Worm (Caenorhabditis elegans) whole organism, L1 larva: ENCODE measurements around the gene C29F9.2.

ENCODE experiments used
- ceh-82 ChIP-seq, 3 experiments: fragments of 150-350 bp in 1 of 3; sonication (generic microtip) in 2 of 3; optimal IDR thresholded peaks; 2 replicates each; lab custom pipeline; 2014 to 2017; ENCODE audit warnings: missing biosample characterization in 3 of 3, missing genetic modification characterization in 3 of 3
- egl-27 ChIP-seq, 2 experiments: fragments of 150-350 bp in 1 of 2; sonication (generic microtip); optimal IDR thresholded peaks; 3 replicates each; lab custom pipeline; 2017 to 2018; ENCODE audit warnings: missing biosample characterization in 2 of 2, missing genetic modification characterization in 2 of 2, missing genetic modification reagents in 2 of 2
- irx-1 ChIP-seq: sonication (generic microtip); optimal IDR thresholded peaks from 2 replicates; lab custom pipeline; 2016; ENCODE audit warnings: missing genetic modification characterization, missing compliant biosample characterization
- nhr-20 ChIP-seq: sonication (generic microtip); optimal IDR thresholded peaks from 2 replicates; lab custom pipeline; 2016; ENCODE audit warnings: mild to moderate bottlenecking, missing genetic modification characterization, missing compliant biosample characterization
- nhr-84 ChIP-seq: sonication (generic microtip); optimal IDR thresholded peaks from 2 replicates; lab custom pipeline; 2017; ENCODE audit warnings: missing biosample characterization, missing genetic modification characterization
- nhr-90 ChIP-seq: sonication (generic microtip); optimal IDR thresholded peaks from 2 replicates; lab custom pipeline; 2016; ENCODE audit warnings: mild to moderate bottlenecking, missing genetic modification characterization, missing compliant biosample characterization; ENCODE audit not compliant: poor library complexity
- pqm-1 ChIP-seq: sonication (generic microtip); optimal IDR thresholded peaks from 3 replicates; lab custom pipeline; 2017; ENCODE audit warnings: missing biosample characterization, missing genetic modification characterization
- rnt-1 ChIP-seq: sonication (generic microtip); optimal IDR thresholded peaks from 2 replicates; lab custom pipeline; 2016; ENCODE audit warnings: mild to moderate bottlenecking, missing genetic modification characterization, moderate library complexity, missing compliant biosample characterization
- skn-1 ChIP-seq: fragments of 150-350 bp; optimal IDR thresholded peaks from 2 replicates; lab custom pipeline; 2014; ENCODE audit warnings: missing biosample characterization, missing genetic modification characterization
- snpc-4 ChIP-seq: fragments of 150-350 bp; optimal IDR thresholded peaks from 2 replicates; lab custom pipeline; 2014; ENCODE audit warnings: missing biosample characterization, missing genetic modification characterization
- unc-130 ChIP-seq: fragments of 150-350 bp; optimal IDR thresholded peaks from 2 replicates; lab custom pipeline; 2017; ENCODE audit warnings: missing biosample characterization, missing genetic modification characterization, inconsistent platforms
- unc-98 ChIP-seq: fragments of 200-800 bp; sonication (Bioruptor generic); IDR thresholded peaks from 2 replicates; pipeline ENCODE4 v1.3.6; 2022; ENCODE audit warnings: missing genetic modification characterization, missing compliant biosample characterization
- vab-15 ChIP-seq: sonication (generic microtip); optimal IDR thresholded peaks from 2 replicates; lab custom pipeline; 2017; ENCODE audit warnings: missing genotype, mild to moderate bottlenecking, missing genetic modification characterization, missing compliant biosample characterization

ce11 chrIII:134194-134593, 3.4 kb downstream of the C29F9.2 start, which contains the start of gene pals-25:
- TF ChIP-seq vab-15, result no peak
- no peak for TF ChIP-seq egl-27 (tag; optimal IDR thresholded peaks at IDR 0.05; lab: Kevin White, UChicago)
- TF ChIP-seq unc-130 (tag; lab: Kevin White, UChicago), result no peak
- TF ChIP-seq ceh-82 (tag; optimal IDR thresholded peaks at IDR 0.05; lab: Kevin White, UChicago), result no peak
- no peak for TF ChIP-seq snpc-4 (tag; lab: Kevin White, UChicago)
- TF ChIP-seq nhr-84, result no peak
- no peak for TF ChIP-seq irx-1 (tag; lab: Kevin White, UChicago)
- TF ChIP-seq skn-1 (tag; lab: Kevin White, UChicago), result no peak
- TF ChIP-seq rnt-1, result no peak
- TF ChIP-seq pqm-1, result no peak
- no peak for TF ChIP-seq nhr-20
- no peak for TF ChIP-seq unc-98
- no peak for TF ChIP-seq nhr-90 (tag; lab: Kevin White, UChicago)
